Worm (Caenorhabditis elegans): Measurements from ENCODE around the gene rml-1.

Gene rml-1

DNA sequence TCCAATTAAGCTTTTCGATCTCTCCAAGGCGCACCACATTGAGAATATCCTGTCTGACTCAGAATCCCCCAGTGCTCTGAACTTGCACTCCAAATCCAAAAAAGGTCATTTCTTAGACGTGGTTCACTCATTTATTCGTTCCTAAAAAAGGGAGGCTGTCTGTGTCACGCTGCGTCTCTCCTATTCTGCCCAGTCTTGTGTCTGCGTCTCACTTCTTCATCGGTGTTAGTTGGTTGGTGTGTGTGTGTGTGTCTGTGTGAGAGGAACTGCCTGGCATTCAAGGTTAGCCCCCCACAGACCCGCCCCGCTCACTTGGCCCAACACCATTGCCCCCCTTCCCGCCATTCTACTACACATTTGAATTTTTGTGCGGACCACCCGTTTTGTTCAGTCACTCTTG lies 50.4 kb downstream of the rml-1 start (continued):
- no peak for TF ChIP-seq tra-1 (GFP tag; IDR thresholded peaks at IDR 0.05)
- no peak for TF ChIP-seq vab-7 (GFP tag; IDR thresholded peaks at IDR 0.05)
- no peak for TF ChIP-seq F44E2.7 (GFP tag; IDR thresholded peaks at IDR 0.05)
- peak; percentile 78 for TF ChIP-seq nhr-25 (tag; optimal IDR thresholded peaks at IDR 0.05; ENCODE audit: borderline replicate concordance, insufficient read depth)
- 0 out of 2 replicates have a peak, but pooled peaks have one; percentile 35 for TF ChIP-seq lim-7 (GFP tag; IDR thresholded peaks at IDR 0.05)
- TF ChIP-seq nhr-77 (tag; optimal IDR thresholded peaks at IDR 0.05): no peak
- TF ChIP-seq mdl-1 (tag; optimal IDR thresholded peaks at IDR 0.05): peak; percentile 42 to 58
- no peak for TF ChIP-seq F37D6.2 (tag; optimal IDR thresholded peaks at IDR 0.05)
- peak; percentile 58 for TF ChIP-seq dve-1 (tag; optimal IDR thresholded peaks at IDR 0.05; ENCODE audit: insufficient read depth)
- TF ChIP-seq madf-9 (GFP tag; conservative IDR thresholded peaks at IDR 0.05): no peak
- TF ChIP-seq T20F7.1 (GFP tag; optimal IDR thresholded peaks at IDR 0.05): no peak
- peak in 1 of 2 experiments; percentile 72 for TF ChIP-seq lsy-2 (tag; optimal IDR thresholded peaks at IDR 0.05)
- peak; percentile 49 for TF ChIP-seq mep-1 (tag; optimal IDR thresholded peaks at IDR 0.05)

DNA sequence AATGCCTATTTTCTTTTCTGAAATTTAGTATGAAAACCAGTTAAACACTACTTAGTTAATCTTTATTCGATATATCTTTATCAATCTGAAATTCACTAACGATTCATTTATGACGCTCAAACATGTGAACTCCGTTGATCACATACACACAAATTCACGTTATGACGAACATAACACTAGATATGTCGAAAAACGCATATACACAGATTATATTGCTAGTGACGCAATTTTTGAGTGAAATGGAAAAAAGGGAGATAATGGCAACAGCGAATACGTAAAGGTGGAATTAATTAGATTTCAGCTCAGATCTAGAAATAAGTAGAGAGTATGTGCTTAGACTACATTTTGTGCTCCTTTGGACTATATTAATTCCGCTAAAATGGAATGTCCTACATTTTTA lies 51.1 kb downstream of the rml-1 start:
- no peak for TF ChIP-seq hlh-30 (tag; optimal IDR thresholded peaks at IDR 0.05; ENCODE audit: insufficient read depth)
- TF ChIP-seq Y105C5A.15 (GFP tag; IDR thresholded peaks at IDR 0.05): no peak
- TF ChIP-seq spr-1 (tag; optimal IDR thresholded peaks at IDR 0.05): no peak
- no peak for TF ChIP-seq zfp-3 (GFP tag; conservative IDR thresholded peaks at IDR 0.05)
- no peak for TF ChIP-seq nhr-41 (GFP tag; IDR thresholded peaks at IDR 0.05)
- no peak for TF ChIP-seq pqm-1 (tag; optimal IDR thresholded peaks at IDR 0.05)
- TF ChIP-seq hmg-1.1 (GFP tag; IDR thresholded peaks at IDR 0.05): no peak
- no peak for TF ChIP-seq nhr-48 (tag; optimal IDR thresholded peaks at IDR 0.05)
- no peak for TF ChIP-seq F10B5.3 (tag; optimal IDR thresholded peaks at IDR 0.05)
- TF ChIP-seq egl-27 (tag; optimal IDR thresholded peaks at IDR 0.05): no peak
- no peak for TF ChIP-seq tag-97 (GFP tag; IDR thresholded peaks at IDR 0.05)
- no peak for TF ChIP-seq ztf-7 (tag; optimal IDR thresholded peaks at IDR 0.05)
- TF ChIP-seq ztf-11 (tag; optimal IDR thresholded peaks at IDR 0.05): no peak
- no peak for TF ChIP-seq T20F7.1 (GFP tag; optimal IDR thresholded peaks at IDR 0.05)
- no peak for TF ChIP-seq lin-15B (tag; optimal IDR thresholded peaks at IDR 0.05)
- TF ChIP-seq mdl-1 (tag; optimal IDR thresholded peaks at IDR 0.05): no peak
- TF ChIP-seq rbr-2 (tag; optimal IDR thresholded peaks at IDR 0.05): no peak

DNA sequence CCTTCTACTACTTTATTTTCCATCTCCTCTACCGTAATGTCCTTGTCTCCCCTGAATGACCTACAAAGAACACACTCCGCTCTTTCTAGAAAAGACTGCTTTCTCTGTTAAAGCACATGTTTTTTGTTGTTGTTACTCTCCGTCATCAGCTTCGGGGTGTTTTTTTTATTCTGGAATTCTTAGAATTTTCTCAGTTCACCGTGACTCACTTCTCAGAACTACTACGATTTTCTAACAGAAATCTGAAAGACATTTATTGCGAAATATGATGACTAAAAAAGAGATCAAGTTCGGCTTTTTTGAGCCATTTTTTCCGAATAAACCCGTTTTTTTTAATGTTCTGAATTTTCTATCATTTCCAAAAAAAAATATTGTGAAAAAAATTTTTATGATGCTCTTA lies 51.6 kb downstream of the rml-1 start:
- no peak for TF ChIP-seq snpc-1.2 (GFP tag; IDR thresholded peaks at IDR 0.05)
- peak; percentile 87 for TF ChIP-seq nhr-11 (tag; optimal IDR thresholded peaks at IDR 0.05)
- TF ChIP-seq unc-62 (GFP tag; optimal IDR thresholded peaks at IDR 0.05 in 1 of 2): peak in 1 of 2 experiments; percentile 2
- TF ChIP-seq unc-62 (tag; optimal IDR thresholded peaks at IDR 0.05): no peak
- TF ChIP-seq D1046.2 (GFP tag; IDR thresholded peaks at IDR 0.05): no peak
- no peak for TF ChIP-seq hlh-11 (tag; optimal IDR thresholded peaks at IDR 0.05)
- TF ChIP-seq attf-4 (tag; optimal IDR thresholded peaks at IDR 0.05): no peak
- TF ChIP-seq F37D6.2 (tag; optimal IDR thresholded peaks at IDR 0.05): peak; percentile 29
- TF ChIP-seq Y105C5A.15 (GFP tag; IDR thresholded peaks at IDR 0.05): no peak
- peak; percentile 21 for TF ChIP-seq hlh-30 (tag; optimal IDR thresholded peaks at IDR 0.05; ENCODE audit: insufficient read depth)
- no peak for TF ChIP-seq jun-1 (tag; optimal IDR thresholded peaks at IDR 0.05)
- TF ChIP-seq lin-38 (GFP tag; IDR thresholded peaks at IDR 0.05): 0 out of 2 replicates have a peak, but pooled peaks have one; percentile 9
- TF ChIP-seq nhr-48 (tag; optimal IDR thresholded peaks at IDR 0.05): peak; percentile 34
- peak in 1 of 2 experiments; percentile 12 for TF ChIP-seq mdl-1 (tag; optimal IDR thresholded peaks at IDR 0.05)
- peak in 1 of 2 experiments; percentile 43 for TF ChIP-seq lsy-2 (tag; optimal IDR thresholded peaks at IDR 0.05)
- TF ChIP-seq T26A8.4 (GFP tag; IDR thresholded peaks at IDR 0.05): peak; percentile 21; the same call in 1 of the 2 replicates
